Fruit fly (Drosophila melanogaster): ENCODE results near the gene CG32260.

CG32260 gene

DNA sequence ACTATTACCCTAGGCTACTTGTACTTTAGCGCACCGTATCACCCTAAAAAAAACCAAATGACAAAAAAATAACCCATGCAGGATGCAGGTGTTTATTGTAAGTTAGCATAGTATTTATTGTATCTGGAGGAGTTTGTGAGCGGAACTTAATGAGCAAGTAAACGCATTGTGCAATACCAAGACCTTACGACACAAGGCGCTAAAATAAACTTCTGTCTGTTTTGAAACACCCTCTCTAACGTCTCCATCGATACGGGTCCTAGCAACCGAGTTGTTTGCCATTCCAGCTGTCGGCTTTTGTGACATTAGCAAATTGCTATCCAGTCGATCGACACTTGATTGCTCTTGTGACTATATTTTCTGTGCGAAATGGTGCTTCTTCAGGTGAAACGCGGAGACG is 31.4 kb downstream of the CG32260 start, which contains the start of gene CG18675:
Gene CG18675 (plus strand): TSS at position 301 of the 400 bp plus-strand sequence.
- TF ChIP-seq EcR (GFP tag; optimal IDR thresholded peaks at IDR 0.05) (no peak), Snoo (tag; optimal IDR thresholded peaks at IDR 0.05) (no peak), D1 (tag; optimal IDR thresholded peaks at IDR 0.05) (no peak), CG10348 (GFP tag; IDR thresholded peaks at IDR 0.05) (no peak), CG8301 (tag; optimal IDR thresholded peaks at IDR 0.05) (no peak), CG12605 (GFP tag; IDR thresholded peaks at IDR 0.05) (no peak), CG4496 (GFP tag; IDR thresholded peaks at IDR 0.05) (no peak)

DNA sequence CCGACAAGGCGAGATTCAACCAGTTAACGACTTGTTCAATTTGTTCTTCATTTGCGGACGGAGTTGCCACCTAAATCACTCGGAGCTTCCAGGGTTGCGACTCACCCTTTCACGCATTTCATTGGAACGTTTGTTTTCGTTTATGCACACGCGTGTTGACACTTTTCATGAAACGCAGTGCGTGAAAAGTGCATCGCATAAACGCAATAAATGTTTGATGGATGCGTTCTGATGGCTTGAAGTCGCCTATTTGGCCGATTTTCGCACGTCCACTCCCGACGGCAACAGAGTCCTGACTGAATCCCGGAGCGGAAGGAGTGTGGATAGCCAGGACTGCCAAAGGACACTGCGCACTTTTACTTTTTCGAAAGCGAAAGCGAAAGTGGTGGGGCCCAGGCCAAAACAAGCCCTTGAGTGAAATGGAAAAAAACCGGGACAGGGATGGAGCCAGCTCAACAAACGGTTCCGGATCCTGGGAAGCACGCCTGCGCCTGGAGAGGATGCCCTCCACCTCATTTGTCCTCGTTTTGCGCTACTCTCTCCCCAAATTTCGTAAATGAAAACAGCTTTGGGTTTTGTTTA is 35.9 kb downstream of the CG32260 start, which contains the start of gene Teh4:
Gene Teh4 (minus strand): TSS at position 290 of the 582 bp plus-strand sequence.
- no peak for TF ChIP-seq CG8301 (tag; optimal IDR thresholded peaks at IDR 0.05)
- TF ChIP-seq CG10348 (GFP tag; IDR thresholded peaks at IDR 0.05) = no peak
- TF ChIP-seq fd96Ca (GFP tag; IDR thresholded peaks at IDR 0.05) = no peak
- no peak for TF ChIP-seq CG15710 (tag; optimal IDR thresholded peaks at IDR 0.05)
- no peak for TF ChIP-seq CG17806 (tag; optimal IDR thresholded peaks at IDR 0.05)
- TF ChIP-seq D1 (tag; optimal IDR thresholded peaks at IDR 0.05) = no peak
- TF ChIP-seq gl (tag; optimal IDR thresholded peaks at IDR 0.05) = no peak
- TF ChIP-seq CG8159 (tag; optimal IDR thresholded peaks at IDR 0.05) = peak; percentile 47
- no peak for TF ChIP-seq EcR (GFP tag; optimal IDR thresholded peaks at IDR 0.05)
- TF ChIP-seq CG13204 (GFP tag; optimal IDR thresholded peaks at IDR 0.05) = no peak
- TF ChIP-seq rn (GFP tag; IDR thresholded peaks at IDR 0.05) = no peak
- no peak for TF ChIP-seq CG12605 (GFP tag; IDR thresholded peaks at IDR 0.05)
- TF ChIP-seq CG32121 (GFP tag; IDR thresholded peaks at IDR 0.05) = no peak
- no peak for TF ChIP-seq CG34367 (tag; optimal IDR thresholded peaks at IDR 0.05)
- peak; percentile 51; the same call in 2 of the 3 replicates for TF ChIP-seq CG4496 (GFP tag; IDR thresholded peaks at IDR 0.05)
- peak; percentile 62 for TF ChIP-seq CG14655 (GFP tag; optimal IDR thresholded peaks at IDR 0.05)

DNA sequence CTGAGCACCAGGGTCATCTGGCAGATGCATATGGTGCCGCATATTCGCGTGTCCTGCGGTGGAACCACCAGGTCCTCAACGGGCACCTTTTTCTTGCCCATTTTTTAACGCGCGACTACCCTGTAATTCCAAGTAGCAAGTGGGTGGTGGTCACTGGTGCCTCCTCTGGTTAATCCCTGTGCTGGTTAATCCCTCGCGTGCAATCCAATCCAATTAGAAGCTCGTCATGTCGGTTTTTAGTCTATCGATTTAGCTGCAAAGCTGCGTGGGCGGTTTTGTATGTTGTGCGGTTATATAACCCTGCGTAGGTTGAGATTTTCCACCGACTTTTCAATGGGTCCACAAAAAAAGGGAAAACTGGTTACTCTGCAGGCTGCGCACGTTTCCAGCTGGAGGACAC is 42.4 kb downstream of the CG32260 start, which contains the start of gene Teh3:
Gene Teh3 (minus strand): TSS at position 101 of the 400 bp plus-strand sequence.
- TF ChIP-seq CG8301 (tag; optimal IDR thresholded peaks at IDR 0.05) = no peak
- TF ChIP-seq CG15710 (tag; optimal IDR thresholded peaks at IDR 0.05) = no peak
- no peak for TF ChIP-seq rn (GFP tag; IDR thresholded peaks at IDR 0.05)
- TF ChIP-seq CG12605 (GFP tag; IDR thresholded peaks at IDR 0.05) = no peak
- no peak for TF ChIP-seq fd96Ca (GFP tag; IDR thresholded peaks at IDR 0.05)
- no peak for TF ChIP-seq CG9948 (tag; optimal IDR thresholded peaks at IDR 0.05)
- TF ChIP-seq Ets98B (GFP tag; IDR thresholded peaks at IDR 0.05) = no peak
- TF ChIP-seq CG10348 (GFP tag; IDR thresholded peaks at IDR 0.05) = no peak
- no peak for TF ChIP-seq CG8159 (tag; optimal IDR thresholded peaks at IDR 0.05)
- TF ChIP-seq EcR (GFP tag; optimal IDR thresholded peaks at IDR 0.05) = no peak
- TF ChIP-seq gl (tag; optimal IDR thresholded peaks at IDR 0.05) = no peak
- no peak for TF ChIP-seq Pif1B (GFP tag; optimal IDR thresholded peaks at IDR 0.05)
- no peak for TF ChIP-seq Pif1A (GFP tag; optimal IDR thresholded peaks at IDR 0.05)
- no peak for TF ChIP-seq CG17806 (tag; optimal IDR thresholded peaks at IDR 0.05)
- no peak for TF ChIP-seq D1 (tag; optimal IDR thresholded peaks at IDR 0.05)

DNA sequence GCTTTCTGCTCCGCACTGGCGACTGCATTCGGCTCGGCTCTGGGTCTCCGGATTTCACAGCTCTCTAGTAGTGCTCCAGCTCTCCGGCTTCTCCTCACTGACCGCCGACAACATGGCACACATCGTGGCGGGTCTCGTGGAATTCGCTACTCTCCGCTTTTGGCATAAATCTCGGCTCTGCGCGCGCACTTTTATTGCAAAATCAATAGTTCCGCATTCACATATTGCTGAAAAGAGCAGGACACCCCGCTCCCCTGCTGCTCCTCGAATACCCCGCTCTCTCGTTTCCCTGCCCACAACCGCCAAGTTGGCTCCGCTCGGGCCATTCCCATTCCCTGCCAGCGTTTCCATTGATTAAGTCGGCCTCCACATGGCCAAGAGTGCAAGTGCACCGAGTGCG is 43.1 kb downstream of the CG32260 start:
- TF ChIP-seq gl (tag; optimal IDR thresholded peaks at IDR 0.05) (no peak), Snoo (tag; optimal IDR thresholded peaks at IDR 0.05) (no peak), CG12605 (GFP tag; IDR thresholded peaks at IDR 0.05) (0 out of 2 replicates have a peak, but pooled peaks have one; percentile 27)

DNA sequence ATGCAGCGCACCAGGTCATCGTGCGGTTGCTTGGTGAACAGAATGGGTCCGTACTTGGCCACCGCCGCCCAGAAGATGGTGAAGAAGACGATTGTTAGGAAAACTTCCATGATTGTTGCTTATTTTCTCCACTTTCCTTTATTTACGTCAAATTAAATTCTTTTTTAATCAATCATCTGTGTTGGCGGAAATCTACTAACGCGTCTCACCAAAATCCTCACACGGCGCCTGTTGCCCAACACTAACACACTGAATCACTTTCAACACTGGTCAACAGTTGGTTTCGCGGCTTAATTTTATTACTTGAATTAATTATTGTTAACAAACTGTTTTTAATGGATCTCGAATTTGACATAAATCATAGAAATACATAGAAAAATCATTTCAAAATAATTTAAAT is 44.5 kb downstream of the CG32260 start, which contains the start of gene VhaM9.7-c:
Gene VhaM9.7-c (minus strand): TSS at position 207 of the 400 bp plus-strand sequence.
- TF ChIP-seq D1 (tag; optimal IDR thresholded peaks at IDR 0.05) (peak; percentile 6), CG15710 (tag; optimal IDR thresholded peaks at IDR 0.05) (peak; percentile 4), CG32121 (GFP tag; IDR thresholded peaks at IDR 0.05) (no peak), CG8159 (tag; optimal IDR thresholded peaks at IDR 0.05) (peak; percentile 18), rn (GFP tag; IDR thresholded peaks at IDR 0.05) (0 out of 2 replicates have a peak, but pooled peaks have one; percentile 11)

DNA sequence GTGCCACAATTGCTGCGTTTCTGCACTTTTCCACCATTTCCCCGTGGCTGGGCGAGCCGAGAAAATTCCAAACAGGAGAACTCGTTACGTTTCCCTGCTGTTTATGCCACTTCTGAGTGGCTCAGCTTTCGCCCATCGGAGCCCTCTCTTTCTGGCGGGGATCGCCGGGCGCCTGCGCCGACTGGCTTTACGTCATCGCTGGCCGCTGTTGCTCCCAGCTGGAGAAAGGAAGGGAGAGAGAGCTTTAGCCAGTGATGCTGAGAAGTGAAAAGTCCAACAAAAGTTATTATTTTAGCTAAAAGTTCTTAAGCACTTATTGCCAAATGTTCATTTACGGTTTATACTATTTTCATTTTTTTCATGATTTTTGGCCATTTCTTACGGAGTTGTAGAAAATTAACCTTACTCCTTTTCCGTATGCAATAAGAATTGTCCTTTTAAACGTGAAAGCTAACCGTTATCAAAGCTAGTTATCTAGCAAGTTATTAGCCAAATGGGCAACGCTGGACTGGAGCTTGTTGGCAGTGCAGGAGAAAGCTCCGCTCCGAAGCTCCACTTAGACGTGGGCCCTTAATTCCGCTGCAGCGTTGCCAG is 45.9 kb downstream of the CG32260 start, which contains the start of the genes Teh2 and tipE:
Gene Teh2 (minus strand): TSS at position 94 of the 594 bp plus-strand sequence.
Gene tipE (plus strand): TSS at position 570 of the 594 bp plus-strand sequence.
- TF ChIP-seq CG14655 (GFP tag; optimal IDR thresholded peaks at IDR 0.05) (no peak), CG32121 (GFP tag; IDR thresholded peaks at IDR 0.05) (no peak), CG4496 (GFP tag; IDR thresholded peaks at IDR 0.05) (no peak), rn (GFP tag; IDR thresholded peaks at IDR 0.05) (no peak), CG9948 (tag; optimal IDR thresholded peaks at IDR 0.05) (no peak), CG10348 (GFP tag; IDR thresholded peaks at IDR 0.05) (no peak), CG13204 (GFP tag; optimal IDR thresholded peaks at IDR 0.05) (no peak), gl (tag; optimal IDR thresholded peaks at IDR 0.05) (no peak), Ets98B (GFP tag; IDR thresholded peaks at IDR 0.05) (no peak), CG15710 (tag; optimal IDR thresholded peaks at IDR 0.05) (no peak), CG17806 (tag; optimal IDR thresholded peaks at IDR 0.05) (no peak)
